Fruit fly (Drosophila melanogaster) whole organism, embryonic: ENCODE measurements around the gene CG32036.

Source experiments
- CG15696 ChIP-seq: fragments of 200-800 bp; sonication (Bioruptor generic); optimal IDR thresholded peaks from 2 replicates; lab custom pipeline; 2019; ENCODE audit warnings: missing biosample characterization, mild to moderate bottlenecking, missing genetic modification characterization, moderate library complexity
- CG16863 ChIP-seq: fragments of 200-800 bp; sonication (Bioruptor generic); optimal IDR thresholded peaks from 3 replicates; lab custom pipeline; 2016; ENCODE audit warnings: missing biosample characterization, missing genetic modification characterization
- CG17568 ChIP-seq: fragments of 200-800 bp; sonication (Bioruptor generic); optimal IDR thresholded peaks from 2 replicates; lab custom pipeline; 2018; ENCODE audit warnings: missing biosample characterization, mild to moderate bottlenecking, missing genetic modification characterization, moderate library complexity
- CG17802 ChIP-seq: fragments of 200-800 bp; sonication (Bioruptor generic); optimal IDR thresholded peaks from 2 replicates; lab custom pipeline; 2018; ENCODE audit warnings: missing biosample characterization, mild to moderate bottlenecking, missing genetic modification characterization, moderate library complexity
- CG17829 ChIP-seq: fragments of 200-800 bp; optimal IDR thresholded peaks from 2 replicates; lab custom pipeline; 2019; ENCODE audit warnings: missing biosample characterization, mild to moderate bottlenecking, missing genetic modification characterization, moderate library complexity
- CG2129 ChIP-seq: fragments of 200-800 bp; sonication (Bioruptor generic); IDR thresholded peaks from 2 replicates; pipeline ENCODE4 v1.3.6; 2022; ENCODE audit warnings: missing biosample characterization, missing genetic modification characterization; ENCODE audit not compliant: partially characterized antibody
- CG2199 ChIP-seq: fragments of 200-800 bp; sonication (Bioruptor generic); IDR thresholded peaks from 3 replicates; pipeline ENCODE4 v1.3.6; 2022; ENCODE audit warnings: missing biosample characterization, missing genetic modification characterization
- CG31365 ChIP-seq: fragments of 200-800 bp; sonication (Bioruptor generic); optimal IDR thresholded peaks from 2 replicates; lab custom pipeline; 2018; ENCODE audit warnings: missing biosample characterization, mild to moderate bottlenecking, missing genetic modification characterization
- CG32767 ChIP-seq: fragments of 200-800 bp; sonication (Bioruptor generic); IDR thresholded peaks from 2 replicates; pipeline ENCODE4 v1.3.6; 2022; ENCODE audit warnings: missing biosample characterization, missing genetic modification characterization
- CG3847 ChIP-seq: fragments of 200-800 bp; sonication (Bioruptor generic); IDR thresholded peaks from 2 replicates; pipeline ENCODE4 v1.3.6; 2022; ENCODE audit warnings: missing biosample characterization, missing genetic modification characterization
- CG4360 ChIP-seq: fragments of 200-800 bp; sonication (Bioruptor generic); IDR thresholded peaks from 2 replicates; pipeline ENCODE4 v1.3.6; 2022; ENCODE audit warnings: missing biosample characterization, missing genetic modification characterization
- CG4424 ChIP-seq: fragments of 200-800 bp; sonication (Bioruptor generic); optimal IDR thresholded peaks from 3 replicates; lab custom pipeline; 2016; ENCODE audit warnings: missing biosample characterization, missing genetic modification characterization
- CG4617 ChIP-seq: fragments of 200-800 bp; sonication (Bioruptor generic); optimal IDR thresholded peaks from 3 replicates; lab custom pipeline; 2016; ENCODE audit warnings: missing biosample characterization, missing genetic modification characterization, borderline replicate concordance
- CG6175 ChIP-seq: fragments of 200-800 bp; sonication (Bioruptor generic); IDR thresholded peaks from 3 replicates; pipeline ENCODE4 v1.3.6; 2022; ENCODE audit warnings: missing biosample characterization, missing genetic modification characterization
- CG8478 ChIP-seq: fragments of >200 bp; optimal IDR thresholded peaks from 2 replicates; lab custom pipeline; 2018
- Dbx ChIP-seq: fragments of 200-800 bp; sonication (Bioruptor generic); IDR thresholded peaks from 3 replicates; pipeline ENCODE4 v1.3.6; 2022; ENCODE audit warnings: missing biosample characterization, missing genetic modification characterization
- E2f1 ChIP-seq: fragments of 200-800 bp; sonication (Bioruptor generic); IDR thresholded peaks from 2 replicates; pipeline ENCODE4 v1.3.6; 2022; ENCODE audit warnings: missing biosample characterization, missing genetic modification characterization
- Hand ChIP-seq: fragments of 200-800 bp; sonication (Bioruptor generic); optimal IDR thresholded peaks from 2 replicates; lab custom pipeline; 2017; ENCODE audit warnings: mild to moderate bottlenecking, missing biosample characterization, missing genetic modification reagents, missing genetic modification characterization
- Hr39 ChIP-seq: fragments of >200 bp; optimal IDR thresholded peaks from 2 replicates; lab custom pipeline; 2017
- Hsf ChIP-seq: fragments of 200-800 bp; sonication (Bioruptor generic); optimal IDR thresholded peaks from 3 replicates; lab custom pipeline; 2016; ENCODE audit warnings: missing biosample characterization, missing genetic modification characterization
- Oli ChIP-seq: fragments of 200-800 bp; sonication (Bioruptor generic); optimal IDR thresholded peaks from 2 replicates; lab custom pipeline; 2018; ENCODE audit warnings: missing biosample characterization, mild to moderate bottlenecking, missing genetic modification characterization, moderate library complexity
- Tbp ChIP-seq: fragments of >200 bp; optimal IDR thresholded peaks from 2 replicates; lab custom pipeline; 2018; ENCODE audit warnings: missing biosample characterization, missing genetic modification characterization
- ase ChIP-seq: fragments of 200-800 bp; sonication (Bioruptor generic); IDR thresholded peaks from 3 replicates; pipeline ENCODE4 v1.3.6; 2022; ENCODE audit warnings: missing biosample characterization, missing genetic modification characterization
- btn ChIP-seq: fragments of 200-800 bp; sonication (Bioruptor generic); optimal IDR thresholded peaks from 2 replicates; lab custom pipeline; 2016; ENCODE audit warnings: missing biosample characterization, missing genetic modification characterization
- ci ChIP-seq: fragments of 200-800 bp; sonication (Bioruptor generic); IDR thresholded peaks from 3 replicates; pipeline ENCODE4 v1.3.6; 2022; ENCODE audit warnings: missing biosample characterization, missing genetic modification characterization
- croc ChIP-seq: fragments of 200-800 bp; sonication (Bioruptor generic); conservative IDR thresholded peaks from 3 replicates; pipeline ENCODE4 v1.3.6; 2022; ENCODE audit warnings: missing biosample characterization, missing genetic modification characterization
- crol ChIP-seq: fragments of 200-800 bp; sonication (Bioruptor generic); IDR thresholded peaks from 2 replicates; pipeline ENCODE4 v1.3.6; 2022; ENCODE audit warnings: missing biosample characterization, missing genetic modification characterization
- crp ChIP-seq, 2 experiments: fragments of 200-800 bp; sonication (Bioruptor generic); optimal IDR thresholded peaks; 2 replicates in 1 of 2; 3 replicates in 1 of 2; lab custom pipeline; 2017; ENCODE audit warnings: missing biosample characterization in 2 of 2, missing genetic modification characterization in 2 of 2, mild to moderate bottlenecking in 1 of 2, moderate library complexity in 1 of 2
- dysf ChIP-seq: fragments of 200-800 bp; sonication (Bioruptor generic); IDR thresholded peaks from 3 replicates; pipeline ENCODE4 v1.3.6; 2022; ENCODE audit warnings: missing biosample characterization, missing genetic modification characterization
- gfzf ChIP-seq: fragments of 200-800 bp; sonication (Bioruptor generic); optimal IDR thresholded peaks from 2 replicates; lab custom pipeline; 2016; ENCODE audit warnings: missing biosample characterization, mild to moderate bottlenecking, missing genetic modification characterization, moderate library complexity
- gsb-n ChIP-seq: fragments of 200-800 bp; sonication (Bioruptor generic); optimal IDR thresholded peaks from 3 replicates; lab custom pipeline; 2018; ENCODE audit warnings: missing biosample characterization, mild to moderate bottlenecking, missing genetic modification characterization
- hkb ChIP-seq, 2 experiments: fragments of 200-800 bp in 1 of 2; fragments of >200 bp in 1 of 2; sonication (Bioruptor generic) in 1 of 2; IDR thresholded peaks in 1 of 2; optimal IDR thresholded peaks in 1 of 2; 2 replicates each; pipeline versions ENCODE4 v1.3.6 to Lab custom; 2017 to 2022; ENCODE audit warnings: missing biosample characterization in 1 of 2, missing genetic modification characterization in 1 of 2
- ind ChIP-seq: fragments of 200-800 bp; sonication (Bioruptor generic); optimal IDR thresholded peaks from 3 replicates; lab custom pipeline; 2016; ENCODE audit warnings: missing biosample characterization, missing genetic modification characterization
- klu ChIP-seq: fragments of 200-800 bp; sonication (Bioruptor generic); IDR thresholded peaks from 2 replicates; pipeline ENCODE4 v1.3.6; 2022; ENCODE audit warnings: missing biosample characterization, missing genetic modification characterization
- maf-S ChIP-seq: fragments of 200-800 bp; sonication (Bioruptor generic); optimal IDR thresholded peaks from 2 replicates; lab custom pipeline; 2016; ENCODE audit warnings: missing biosample characterization, missing genetic modification characterization
- mirr ChIP-seq: fragments of 200-800 bp; sonication (Bioruptor generic); optimal IDR thresholded peaks from 3 replicates; lab custom pipeline; 2018; ENCODE audit warnings: missing biosample characterization, mild to moderate bottlenecking, missing genetic modification characterization
- mld ChIP-seq: fragments of 200-800 bp; sonication (Bioruptor generic); IDR thresholded peaks from 3 replicates; pipeline ENCODE4 v1.3.6; 2022; ENCODE audit warnings: missing biosample characterization, missing genetic modification characterization; ENCODE audit not compliant: partially characterized antibody
- nom ChIP-seq: fragments of 200-800 bp; sonication (Bioruptor generic); optimal IDR thresholded peaks from 2 replicates; lab custom pipeline; 2017; ENCODE audit warnings: missing biosample characterization, missing genetic modification characterization, mild to moderate bottlenecking, moderate library complexity, missing genetic modification reagents
- p53 ChIP-seq: fragments of 200-800 bp; sonication (Bioruptor generic); optimal IDR thresholded peaks from 2 replicates; lab custom pipeline; 2016; ENCODE audit warnings: missing biosample characterization, missing genetic modification characterization
- pb ChIP-seq: fragments of 200-800 bp; sonication (Bioruptor generic); optimal IDR thresholded peaks from 3 replicates; lab custom pipeline; 2016; ENCODE audit warnings: missing biosample characterization, missing genetic modification characterization
- sc ChIP-seq, 3 experiments: fragments of >200 bp in 2 of 3; fragments of 200-800 bp in 1 of 3; sonication (Bioruptor generic) in 1 of 3; optimal IDR thresholded peaks; 2 replicates in 2 of 3; 3 replicates in 1 of 3; lab custom pipeline; 2017; ENCODE audit warnings: mild to moderate bottlenecking in 1 of 3, missing biosample characterization in 1 of 3, missing genetic modification characterization in 1 of 3, missing genetic modification reagents in 1 of 3
- tin ChIP-seq: fragments of 200-800 bp; sonication (Bioruptor generic); optimal IDR thresholded peaks from 3 replicates; lab custom pipeline; 2016; ENCODE audit warnings: missing biosample characterization, missing genetic modification characterization
- trem ChIP-seq: fragments of 200-800 bp; optimal IDR thresholded peaks from 3 replicates; lab custom pipeline; 2019; ENCODE audit warnings: missing biosample characterization, mild to moderate bottlenecking, missing genetic modification characterization, moderate library complexity
- trh ChIP-seq: fragments of 200-800 bp; sonication (Bioruptor generic); optimal IDR thresholded peaks from 2 replicates; lab custom pipeline; 2016; ENCODE audit warnings: missing biosample characterization, missing genetic modification characterization
- vfl ChIP-seq: fragments of 200-800 bp; sonication (Bioruptor generic); optimal IDR thresholded peaks from 2 replicates; lab custom pipeline; 2016; ENCODE audit warnings: missing biosample characterization, missing genetic modification characterization
- z ChIP-seq: fragments of 200-800 bp; sonication (Bioruptor generic); IDR thresholded peaks from 3 replicates; pipeline ENCODE4 v1.3.6; 2022; ENCODE audit warnings: missing biosample characterization, missing genetic modification characterization
- zen2 ChIP-seq: fragments of 200-800 bp; sonication (Bioruptor generic); IDR thresholded peaks from 3 replicates; pipeline ENCODE4 v1.3.6; 2022; ENCODE audit warnings: missing biosample characterization, missing genetic modification characterization; ENCODE audit not compliant: partially characterized antibody
- zfh1 ChIP-seq: fragments of 200-800 bp; sonication (Bioruptor generic); IDR thresholded peaks from 3 replicates; pipeline ENCODE4 v1.3.6; 2022; ENCODE audit warnings: missing biosample characterization, missing genetic modification characterization

The CG32036 gene

DNA sequence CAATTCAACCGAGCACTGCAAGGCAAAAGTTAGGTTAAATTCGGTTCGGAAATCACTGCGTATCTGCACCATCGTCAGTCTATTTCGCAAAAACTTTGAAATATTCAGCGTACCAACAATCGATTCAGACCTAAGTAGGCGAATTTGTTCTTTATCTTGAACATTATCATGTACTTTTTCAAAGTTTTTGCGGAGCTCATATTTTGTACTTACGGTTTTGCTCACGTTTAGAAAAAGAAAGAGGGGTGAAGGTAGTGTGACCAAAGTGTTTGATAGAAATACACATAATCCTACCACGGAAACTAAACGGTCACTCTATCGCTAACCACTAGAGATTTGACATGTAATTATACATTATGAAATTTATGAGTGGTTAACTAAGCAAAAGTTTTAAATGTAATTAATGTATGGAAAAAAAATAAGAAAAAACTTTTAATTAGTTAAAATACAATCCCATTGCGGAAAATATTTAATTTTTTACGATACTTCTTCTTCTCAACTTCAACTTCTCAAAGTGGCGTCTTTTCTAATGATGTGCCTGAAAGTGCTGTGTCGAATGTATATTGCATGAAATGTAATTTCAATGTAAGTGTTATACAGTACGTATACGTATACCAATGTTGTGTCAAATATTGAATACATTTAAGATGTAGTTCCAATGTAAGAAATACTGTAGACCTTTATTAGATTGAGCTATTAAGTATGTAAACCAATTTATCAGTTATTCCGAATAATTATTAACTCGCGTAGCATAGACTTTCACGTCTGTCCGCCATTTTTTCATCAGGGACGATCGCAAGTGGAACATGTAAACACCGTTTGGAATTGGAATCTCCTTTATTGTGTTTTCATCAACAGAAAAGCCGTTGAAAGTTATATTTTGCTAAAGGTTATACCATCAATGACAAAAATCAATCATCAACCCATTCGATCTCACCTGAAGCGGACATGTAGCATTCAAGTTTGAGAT, 22.5 kb upstream of the CG32036 start, which contains the start of gene RpS9 (continued):
- TF ChIP-seq crol (GFP tag; lab: Robert Waterston, UW) = no peak
- 0 out of 3 replicates have a peak, but pooled peaks have one; percentile 41 for TF ChIP-seq Dbx
- no peak for TF ChIP-seq klu (GFP tag; lab: Robert Waterston, UW)
- peak; percentile 73 for TF ChIP-seq CG17568 (GFP tag; lab: Kevin White, UChicago)
- no peak for TF ChIP-seq hkb (optimal IDR thresholded peaks at IDR 0.05; lab: Kevin White, UChicago)
- TF ChIP-seq hkb (GFP tag; IDR thresholded peaks at IDR 0.05; lab: Robert Waterston, UW) = 0 out of 2 replicates have a peak, but pooled peaks have one; percentile 25
- peak; percentile 67 for TF ChIP-seq nom
- no peak for TF ChIP-seq CG16863 (GFP tag; lab: Kevin White, UChicago)
- no peak for TF ChIP-seq ind (GFP tag; lab: Kevin White, UChicago)
- TF ChIP-seq CG3847 = peak; percentile 43; the same call in 1 of the 2 replicates
- TF ChIP-seq tin (GFP tag; lab: Kevin White, UChicago) = no peak
- TF ChIP-seq gsb-n (tag; lab: Kevin White, UChicago) = peak; percentile 11
- TF ChIP-seq trh (GFP tag; lab: Kevin White, UChicago) = no peak
- TF ChIP-seq croc (GFP tag; lab: Robert Waterston, UW) = no peak
- peak; percentile 0 for TF ChIP-seq Hand (GFP tag; lab: Kevin White, UChicago)
- TF ChIP-seq crp (GFP tag; optimal IDR thresholded peaks at IDR 0.05; lab: Kevin White, UChicago) = no peak
- TF ChIP-seq Hr39 (lab: Kevin White, UChicago) = no peak
- peak; percentile 4 for TF ChIP-seq CG31365 (tag; lab: Kevin White, UChicago)
- TF ChIP-seq vfl (GFP tag; lab: Kevin White, UChicago) = no peak
- TF ChIP-seq CG17802 = no peak
- no peak for TF ChIP-seq CG15696
- no peak for TF ChIP-seq CG8478
- no peak for TF ChIP-seq CG2129 (GFP tag; lab: Robert Waterston, UW)
- TF ChIP-seq trem (tag; lab: Kevin White, UChicago) = peak; percentile 48
- peak; percentile 61 for TF ChIP-seq CG2199
- TF ChIP-seq E2f1 (GFP tag; lab: Robert Waterston, UW) = no peak
- peak; percentile 36 for TF ChIP-seq CG17829 (tag; lab: Kevin White, UChicago)
- TF ChIP-seq zfh1 (GFP tag; lab: Robert Waterston, UW) = no peak
- peak; percentile 90 for TF ChIP-seq gfzf
- no peak for TF ChIP-seq Oli (tag; lab: Kevin White, UChicago)
- no peak for TF ChIP-seq btn
- TF ChIP-seq Hsf (GFP tag; lab: Kevin White, UChicago) = no peak
- TF ChIP-seq ci = peak; percentile 49; the same call in 1 of the 3 replicates
- TF ChIP-seq ase (GFP tag; lab: Robert Waterston, UW) = no peak
- no peak for TF ChIP-seq zen2 (GFP tag; lab: Robert Waterston, UW)
- no peak for TF ChIP-seq p53 (GFP tag; lab: Kevin White, UChicago)
- TF ChIP-seq mirr (GFP tag; lab: Kevin White, UChicago) = peak; percentile 66
- TF ChIP-seq CG6175 = no peak
- no peak for TF ChIP-seq CG4617 (GFP tag; lab: Kevin White, UChicago)
- TF ChIP-seq mld (GFP tag; lab: Robert Waterston, UW) = no peak
- no peak for TF ChIP-seq CG32767 (GFP tag; lab: Robert Waterston, UW)
- TF ChIP-seq CG4360 (GFP tag; lab: Robert Waterston, UW) = 0 out of 2 replicates have a peak, but pooled peaks have one; percentile 19
- TF ChIP-seq z (GFP tag; lab: Robert Waterston, UW) = no peak
- no peak; the same call in 2 of the 3 replicates for TF ChIP-seq dysf
- no peak for TF ChIP-seq CG4424
- no peak for TF ChIP-seq sc (optimal IDR thresholded peaks at IDR 0.05; lab: Kevin White, UChicago)
- TF ChIP-seq sc (GFP tag; optimal IDR thresholded peaks at IDR 0.05; lab: Kevin White, UChicago) = no peak
- TF ChIP-seq Tbp = no peak
- no peak for TF ChIP-seq pb (GFP tag; lab: Kevin White, UChicago)
- TF ChIP-seq maf-S (GFP tag; lab: Kevin White, UChicago) = no peak
